Worm (Caenorhabditis elegans): Measurements from ENCODE around the gene Y11D7A.8.
"Not testable (repeated sequence)": the region's sequence is repeated elsewhere in the genome, so short reads cannot be mapped to it uniquely, and the experiment has no call there.

The Y11D7A.8 gene

ce11 chrIV:9274008-9274529 is 22.9 kb downstream of the Y11D7A.8 start, which contains the start of gene nmy-3:
nmy-3 (plus strand) TSS chrIV:9274479.
- TF ChIP-seq W03F9.2 (tag; optimal IDR thresholded peaks at IDR 0.05) (no peak), him-1 (tag; optimal IDR thresholded peaks at IDR 0.05) (no peak), dao-5 (tag; optimal IDR thresholded peaks at IDR 0.05) (no peak)

- TF ChIP-seq him-1, dao-5, W03F9.2 (tag; optimal IDR thresholded peaks at IDR 0.05): not testable (repeated sequence)
These were observed 35.1 kb downstream of the Y11D7A.8 start, which contains the start of gene nhr-267 for ce11 chrIV:9286305-9286704. nhr-267 (minus strand) TSS chrIV:9286405.

- TF ChIP-seq him-1 (tag; optimal IDR thresholded peaks at IDR 0.05) (no peak), dao-5 (tag; optimal IDR thresholded peaks at IDR 0.05) (no peak), W03F9.2 (tag; optimal IDR thresholded peaks at IDR 0.05) (no peak)
These were observed 38.5 kb downstream of the Y11D7A.8 start for ce11 chrIV:9289635-9290034.

- TF ChIP-seq W03F9.2, him-1, dao-5 (tag; optimal IDR thresholded peaks at IDR 0.05): not testable (repeated sequence)
These were observed 42.6 kb downstream of the Y11D7A.8 start, which contains the start of gene nhr-264 for ce11 chrIV:9293825-9294224. nhr-264 (minus strand) TSS chrIV:9293925.

ce11 chrIV:9296285-9296684 is 45.1 kb downstream of the Y11D7A.8 start, which contains the start of gene F49C12.1:
F49C12.1 (minus strand) TSS chrIV:9296354.
- TF ChIP-seq W03F9.2 (tag; optimal IDR thresholded peaks at IDR 0.05) = no peak
- no peak for TF ChIP-seq dao-5 (tag; optimal IDR thresholded peaks at IDR 0.05)
- no peak for TF ChIP-seq him-1 (tag; optimal IDR thresholded peaks at IDR 0.05)

- TF ChIP-seq him-1 (tag; optimal IDR thresholded peaks at IDR 0.05) (no peak), dao-5 (tag; optimal IDR thresholded peaks at IDR 0.05) (no peak), W03F9.2 (tag; optimal IDR thresholded peaks at IDR 0.05) (no peak)
These were observed 48.0 kb downstream of the Y11D7A.8 start, which contains the start of gene F49C12.2 for ce11 chrIV:9299145-9299544. F49C12.2 (minus strand) TSS chrIV:9299245.

ce11 chrIV:9300127-9300526 is 48.9 kb downstream of the Y11D7A.8 start, which contains the start of gene F49C12.3:
F49C12.3 (plus strand) TSS chrIV:9300427.
- no peak for TF ChIP-seq him-1 (tag; optimal IDR thresholded peaks at IDR 0.05)
- TF ChIP-seq dao-5 (tag; optimal IDR thresholded peaks at IDR 0.05) = no peak
- no peak for TF ChIP-seq W03F9.2 (tag; optimal IDR thresholded peaks at IDR 0.05)

Data from whole organism, L4/young adult.